Fruit fly (Drosophila melanogaster): ENCODE results near the gene js.

dm6 chr3R:16416508-16416907, 48.4 kb upstream of the js start:
- TF ChIP-seq pan (optimal IDR thresholded peaks at IDR 0.05) (no peak), psq (optimal IDR thresholded peaks at IDR 0.05) (no peak), usp (GFP tag; optimal IDR thresholded peaks at IDR 0.05) (no peak)

Data from whole organism.